Worm (Caenorhabditis elegans): ENCODE data around the gene F43D2.3.

DNA sequence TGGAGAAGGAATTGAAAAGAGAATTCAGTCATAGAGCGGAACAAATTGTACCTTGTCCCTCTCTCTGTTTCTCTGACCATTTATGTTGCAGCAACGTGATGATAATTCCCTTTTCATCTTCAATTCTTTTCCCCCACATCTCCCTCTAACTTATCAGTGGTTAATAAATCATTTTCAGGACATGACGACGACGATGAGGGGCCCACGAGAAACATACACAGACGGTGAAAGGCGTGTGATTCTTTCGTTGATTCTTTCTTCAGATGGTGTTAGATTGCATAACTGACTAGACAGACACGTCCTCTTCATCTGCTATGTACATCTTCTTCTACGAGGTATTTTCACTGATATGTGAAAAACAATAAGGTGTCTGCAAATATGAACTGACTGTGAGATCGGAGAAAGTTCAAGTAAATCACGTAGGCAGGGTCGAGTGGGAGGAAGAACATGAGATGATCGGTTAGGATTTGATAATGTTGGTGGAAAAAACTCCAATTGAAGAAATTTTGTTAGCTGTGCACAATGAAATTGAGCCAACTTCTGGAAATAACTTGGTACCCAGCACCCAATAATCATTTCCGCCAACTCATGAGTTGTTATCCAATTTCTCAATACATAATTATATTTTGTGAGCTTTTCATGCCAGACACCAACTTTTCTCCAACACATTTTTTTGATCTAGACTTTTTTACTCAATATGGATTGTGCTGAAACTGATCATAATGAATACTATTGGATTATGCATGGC lies 29.1 kb downstream of the F43D2.3 start, which contains the start of gene srh-17:
- no peak for TF ChIP-seq nhr-77 (tag; optimal IDR thresholded peaks at IDR 0.05)
- no peak for TF ChIP-seq ztf-11 (tag; optimal IDR thresholded peaks at IDR 0.05)
- TF ChIP-seq nhr-12 (tag; optimal IDR thresholded peaks at IDR 0.05) = no peak
- TF ChIP-seq ama-1 (optimal IDR thresholded peaks at IDR 0.05) = no peak

Data from whole organism, L2 larva.